Fruit fly (Drosophila melanogaster) whole organism, embryonic: Measurements from ENCODE around the gene Gk2.

Experiments
- Antp ChIP-seq: fragments of 200-800 bp; sonication (Bioruptor generic); optimal IDR thresholded peaks from 3 replicates; lab custom pipeline; 2016; ENCODE audit warnings: missing biosample characterization, missing genetic modification characterization
- Atf-2 ChIP-seq: fragments of 200-800 bp; sonication (Bioruptor generic); optimal IDR thresholded peaks from 2 replicates; lab custom pipeline; 2016; ENCODE audit warnings: missing biosample characterization, missing genetic modification characterization
- CG11247 ChIP-seq: fragments of 200-800 bp; sonication (Bioruptor generic); IDR thresholded peaks from 2 replicates; pipeline ENCODE4 v1.3.6; 2022; ENCODE audit warnings: missing biosample characterization, missing genetic modification characterization
- CG11723 ChIP-seq: fragments of 200-800 bp; sonication (Bioruptor generic); optimal IDR thresholded peaks from 2 replicates; lab custom pipeline; 2017; ENCODE audit warnings: missing biosample characterization, mild to moderate bottlenecking, missing genetic modification characterization
- CG12104 ChIP-seq: fragments of 200-800 bp; sonication (Bioruptor generic); optimal IDR thresholded peaks from 3 replicates; lab custom pipeline; 2016; ENCODE audit warnings: missing biosample characterization, missing genetic modification characterization
- CG13123 ChIP-seq: fragments of 200-800 bp; sonication (Bioruptor generic); optimal IDR thresholded peaks from 2 replicates; lab custom pipeline; 2016; ENCODE audit warnings: missing biosample characterization, missing genetic modification characterization
- CG14050 ChIP-seq: fragments of 200-800 bp; sonication (Bioruptor generic); IDR thresholded peaks from 3 replicates; pipeline ENCODE4 v1.3.6; 2022; ENCODE audit warnings: missing biosample characterization, missing genetic modification characterization
- CG1602 ChIP-seq: fragments of 200-800 bp; sonication (Bioruptor generic); optimal IDR thresholded peaks from 3 replicates; lab custom pipeline; 2016; ENCODE audit warnings: missing biosample characterization, missing genetic modification characterization
- CG16779 ChIP-seq: fragments of 200-800 bp; sonication (Bioruptor generic); IDR thresholded peaks from 2 replicates; pipeline ENCODE4 v1.3.6; 2022; ENCODE audit warnings: missing biosample characterization, missing genetic modification characterization
- CG17612 ChIP-seq: fragments of 200-800 bp; sonication (Bioruptor generic); IDR thresholded peaks from 2 replicates; pipeline ENCODE4 v1.3.6; 2022; ENCODE audit warnings: missing biosample characterization, missing genetic modification characterization
- CG2116 ChIP-seq: fragments of 200-800 bp; sonication (Bioruptor generic); optimal IDR thresholded peaks from 3 replicates; lab custom pipeline; 2018; ENCODE audit warnings: missing biosample characterization, mild to moderate bottlenecking, missing genetic modification characterization
- CG2678 ChIP-seq: fragments of 200-800 bp; sonication (Bioruptor generic); optimal IDR thresholded peaks from 3 replicates; lab custom pipeline; 2019; ENCODE audit warnings: missing biosample characterization, mild to moderate bottlenecking, missing genetic modification characterization, moderate library complexity
- CG34376 ChIP-seq: fragments of 200-800 bp; sonication (Bioruptor generic); optimal IDR thresholded peaks from 2 replicates; lab custom pipeline; 2018; ENCODE audit warnings: missing biosample characterization, mild to moderate bottlenecking, missing genetic modification characterization
- CG6272 ChIP-seq: fragments of 200-800 bp; sonication (Bioruptor generic); IDR thresholded peaks from 2 replicates; pipeline ENCODE4 v1.3.6; 2022; ENCODE audit warnings: missing biosample characterization, missing genetic modification characterization
- CG6654 ChIP-seq: fragments of 200-800 bp; sonication (Bioruptor generic); optimal IDR thresholded peaks from 2 replicates; lab custom pipeline; 2017; ENCODE audit warnings: missing biosample characterization, mild to moderate bottlenecking, missing genetic modification characterization
- CG8478 ChIP-seq: fragments of >200 bp; optimal IDR thresholded peaks from 2 replicates; lab custom pipeline; 2018
- D19B ChIP-seq: fragments of 200-800 bp; sonication (Bioruptor generic); optimal IDR thresholded peaks from 2 replicates; lab custom pipeline; 2017; ENCODE audit warnings: missing biosample characterization, mild to moderate bottlenecking, missing genetic modification characterization
- Ets97D ChIP-seq: fragments of 200-800 bp; sonication (Bioruptor generic); optimal IDR thresholded peaks from 3 replicates; lab custom pipeline; 2016; ENCODE audit warnings: missing biosample characterization, missing genetic modification characterization
- GATAe ChIP-seq: fragments of 200-800 bp; sonication (Bioruptor generic); conservative IDR thresholded peaks from 2 replicates; pipeline ENCODE4 v1.3.6; 2022; ENCODE audit warnings: missing biosample characterization, missing genetic modification characterization
- HLH54F ChIP-seq: fragments of 200-800 bp; sonication (Bioruptor generic); optimal IDR thresholded peaks from 3 replicates; lab custom pipeline; 2016; ENCODE audit warnings: missing biosample characterization, missing genetic modification characterization
- Hey ChIP-seq: fragments of 200-800 bp; sonication (Bioruptor generic); optimal IDR thresholded peaks from 3 replicates; lab custom pipeline; 2018; ENCODE audit warnings: missing biosample characterization, mild to moderate bottlenecking, missing genetic modification characterization
- HmgD ChIP-seq: fragments of 200-800 bp; sonication (Bioruptor generic); optimal IDR thresholded peaks from 3 replicates; lab custom pipeline; 2016; ENCODE audit warnings: missing biosample characterization, missing genetic modification characterization
- MESR4 ChIP-seq: fragments of 200-800 bp; sonication (Bioruptor generic); optimal IDR thresholded peaks from 2 replicates; lab custom pipeline; 2018; ENCODE audit warnings: missing biosample characterization, mild to moderate bottlenecking, missing genetic modification characterization, moderate library complexity
- NC2β ChIP-seq: fragments of 200-800 bp; sonication (Bioruptor generic); optimal IDR thresholded peaks from 2 replicates; lab custom pipeline; 2016; ENCODE audit warnings: missing biosample characterization, missing genetic modification characterization
- NFAT ChIP-seq: fragments of 200-800 bp; sonication (Bioruptor generic); IDR thresholded peaks from 2 replicates; pipeline ENCODE4 v1.3.6; 2022; ENCODE audit warnings: missing biosample characterization, missing genetic modification characterization
- NK7.1 ChIP-seq: fragments of 200-800 bp; sonication (Bioruptor generic); optimal IDR thresholded peaks from 3 replicates; lab custom pipeline; 2016; ENCODE audit warnings: missing biosample characterization, missing genetic modification characterization
- Nf-YA ChIP-seq: fragments of 200-800 bp; sonication (Bioruptor generic); IDR thresholded peaks from 2 replicates; pipeline ENCODE4 v1.3.6; 2022; ENCODE audit warnings: missing biosample characterization, missing genetic modification characterization
- Oli ChIP-seq: fragments of 200-800 bp; sonication (Bioruptor generic); optimal IDR thresholded peaks from 2 replicates; lab custom pipeline; 2018; ENCODE audit warnings: missing biosample characterization, mild to moderate bottlenecking, missing genetic modification characterization, moderate library complexity
- Opbp ChIP-seq: fragments of 200-800 bp; sonication (Bioruptor generic); IDR thresholded peaks from 3 replicates; pipeline ENCODE4 v1.3.6; 2022; ENCODE audit warnings: missing biosample characterization, missing genetic modification characterization; ENCODE audit not compliant: partially characterized antibody
- Optix ChIP-seq: fragments of 200-800 bp; sonication (Bioruptor generic); IDR thresholded peaks from 3 replicates; pipeline ENCODE4 v1.3.6; 2022; ENCODE audit warnings: missing biosample characterization, missing genetic modification characterization
- ab ChIP-seq: fragments of 200-800 bp; sonication (Bioruptor generic); optimal IDR thresholded peaks from 2 replicates; lab custom pipeline; 2016; ENCODE audit warnings: missing biosample characterization, missing genetic modification characterization
- bigmax ChIP-seq: fragments of 200-800 bp; sonication (Bioruptor generic); optimal IDR thresholded peaks from 2 replicates; lab custom pipeline; 2018; ENCODE audit warnings: missing biosample characterization, mild to moderate bottlenecking, missing genetic modification characterization
- chm ChIP-seq: fragments of 200-800 bp; sonication (Bioruptor generic); IDR thresholded peaks from 2 replicates; pipeline ENCODE4 v1.3.6; 2022; ENCODE audit warnings: missing biosample characterization, missing genetic modification characterization
- emc ChIP-seq: fragments of 200-800 bp; sonication (Bioruptor generic); optimal IDR thresholded peaks from 2 replicates; lab custom pipeline; 2016; ENCODE audit warnings: missing biosample characterization, missing genetic modification characterization
- gro ChIP-seq: fragments of 200-800 bp; sonication (Bioruptor generic); optimal IDR thresholded peaks from 2 replicates; lab custom pipeline; 2016; ENCODE audit warnings: missing biosample characterization, missing genetic modification characterization
- hb ChIP-seq: fragments of 200-800 bp; sonication (Bioruptor generic); IDR thresholded peaks from 3 replicates; pipeline ENCODE4 v1.3.6; 2022; ENCODE audit warnings: missing biosample characterization, missing genetic modification characterization; ENCODE audit not compliant: partially characterized antibody
- ind ChIP-seq: fragments of 200-800 bp; sonication (Bioruptor generic); optimal IDR thresholded peaks from 3 replicates; lab custom pipeline; 2016; ENCODE audit warnings: missing biosample characterization, missing genetic modification characterization
- kay ChIP-seq: fragments of 200-800 bp; sonication (Bioruptor generic); optimal IDR thresholded peaks from 2 replicates; lab custom pipeline; 2016; ENCODE audit warnings: missing biosample characterization, missing genetic modification characterization
- klu ChIP-seq: fragments of 200-800 bp; sonication (Bioruptor generic); IDR thresholded peaks from 2 replicates; pipeline ENCODE4 v1.3.6; 2022; ENCODE audit warnings: missing biosample characterization, missing genetic modification characterization
- mam ChIP-seq: fragments of 200-800 bp; sonication (Bioruptor generic); optimal IDR thresholded peaks from 3 replicates; lab custom pipeline; 2016; ENCODE audit warnings: missing biosample characterization, missing genetic modification characterization
- onecut ChIP-seq: fragments of 200-800 bp; sonication (Bioruptor generic); IDR thresholded peaks from 2 replicates; pipeline ENCODE4 v1.3.6; 2022; ENCODE audit warnings: missing biosample characterization, missing genetic modification characterization
- org-1 ChIP-seq: fragments of 200-800 bp; sonication (Bioruptor generic); optimal IDR thresholded peaks from 2 replicates; lab custom pipeline; 2017; ENCODE audit warnings: missing biosample characterization, missing genetic modification characterization
- otp ChIP-seq: fragments of 200-800 bp; sonication (Bioruptor generic); IDR thresholded peaks from 3 replicates; pipeline ENCODE4, ENCODE4 v1.3.6; 2022; ENCODE audit warnings: missing biosample characterization, missing genetic modification characterization
- rib ChIP-seq: fragments of 200-800 bp; sonication (Bioruptor generic); IDR thresholded peaks from 2 replicates; pipeline ENCODE4 v1.3.6; 2022; ENCODE audit warnings: missing biosample characterization, missing genetic modification characterization
- schlank ChIP-seq: fragments of 200-800 bp; sonication (Bioruptor generic); optimal IDR thresholded peaks from 2 replicates; lab custom pipeline; 2018; ENCODE audit warnings: missing biosample characterization, mild to moderate bottlenecking, missing genetic modification characterization
- stc ChIP-seq: fragments of 200-800 bp; sonication (Bioruptor generic); IDR thresholded peaks from 2 replicates; pipeline ENCODE4 v1.3.6; 2022; ENCODE audit warnings: missing biosample characterization, missing genetic modification characterization
- tna ChIP-seq: fragments of 200-800 bp; sonication (Bioruptor generic); IDR thresholded peaks from 2 replicates; pipeline ENCODE4 v1.3.6; 2022; ENCODE audit warnings: missing biosample characterization, missing genetic modification characterization; ENCODE audit not compliant: partially characterized antibody
- trem ChIP-seq: fragments of 200-800 bp; optimal IDR thresholded peaks from 3 replicates; lab custom pipeline; 2019; ENCODE audit warnings: missing biosample characterization, mild to moderate bottlenecking, missing genetic modification characterization, moderate library complexity
- ttk ChIP-seq: fragments of 200-800 bp; sonication (Bioruptor generic); IDR thresholded peaks from 2 replicates; pipeline ENCODE4 v2.1.2; 2022; ENCODE audit warnings: missing biosample characterization, missing genetic modification characterization
- wek ChIP-seq: fragments of 200-800 bp; sonication (Bioruptor generic); optimal IDR thresholded peaks from 3 replicates; lab custom pipeline; 2018; ENCODE audit warnings: missing biosample characterization, mild to moderate bottlenecking, missing genetic modification characterization, moderate library complexity
- yki ChIP-seq: fragments of >200 bp; optimal IDR thresholded peaks from 3 replicates; lab custom pipeline; 2018
- zen ChIP-seq: fragments of 200-800 bp; sonication (Bioruptor generic); optimal IDR thresholded peaks from 3 replicates; lab custom pipeline; 2018; ENCODE audit warnings: missing biosample characterization, mild to moderate bottlenecking, missing genetic modification characterization, moderate library complexity

The Gk2 gene

DNA sequence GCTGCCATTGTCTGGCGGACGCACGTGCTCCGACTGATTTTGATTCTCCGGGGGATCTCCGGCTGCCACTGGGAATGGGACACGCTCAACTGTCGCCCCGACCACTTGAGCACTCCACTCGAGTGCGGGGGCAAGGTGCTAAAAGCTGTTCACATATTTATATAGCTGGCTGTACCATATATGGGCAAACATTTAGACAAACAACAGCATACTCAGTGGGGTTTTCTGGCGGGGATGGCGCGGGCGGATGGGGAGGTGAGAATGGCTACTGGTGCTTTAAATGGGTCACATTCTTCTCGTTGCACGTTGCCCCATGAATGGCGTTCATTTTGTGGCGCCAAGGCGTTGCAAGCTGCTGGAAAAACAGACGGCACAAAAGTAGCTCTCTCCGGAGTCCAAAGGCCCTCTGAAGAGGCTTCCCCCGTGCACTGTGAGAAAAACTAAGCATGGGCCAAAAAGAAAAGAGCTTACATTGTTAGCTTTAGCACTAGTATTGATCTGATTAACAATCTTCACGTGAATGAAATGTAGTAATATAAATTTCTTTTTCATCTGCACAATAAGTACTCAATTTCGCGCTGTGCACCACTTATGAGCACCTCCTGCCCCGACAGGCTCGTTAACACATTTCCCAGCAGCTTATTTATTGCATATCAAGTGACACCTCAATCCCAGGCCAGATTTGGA, 47.3 kb upstream of the Gk2 start (continued):
- TF ChIP-seq HmgD (GFP tag; lab: Kevin White, UChicago) (no peak), zen (tag; lab: Kevin White, UChicago) (peak; percentile 17), schlank (no peak), CG8478 (lab: Kevin White, UChicago) (no peak), CG1602 (GFP tag; lab: Kevin White, UChicago) (no peak), D19B (GFP tag; lab: Kevin White, UChicago) (no peak), CG16779 (GFP tag; lab: Robert Waterston, UW) (no peak), Antp (GFP tag; lab: Kevin White, UChicago) (peak; percentile 40), ttk (GFP tag; lab: Robert Waterston, UW) (peak; percentile 56; the same call in 1 of the 2 replicates), CG17612 (GFP tag; lab: Robert Waterston, UW) (peak; percentile 15; the same call in 1 of the 2 replicates), CG13123 (GFP tag; lab: Kevin White, UChicago) (no peak), Atf-2 (no peak), hb (GFP tag; lab: Robert Waterston, UW) (no peak), CG12104 (no peak), wek (GFP tag; lab: Kevin White, UChicago) (peak; percentile 71), kay (GFP tag; lab: Kevin White, UChicago) (peak; percentile 9), rib (GFP tag; lab: Robert Waterston, UW) (no peak), Oli (tag; lab: Kevin White, UChicago) (peak; percentile 8), tna (GFP tag; lab: Robert Waterston, UW) (no peak), org-1 (GFP tag; lab: Kevin White, UChicago) (peak; percentile 28), NFAT (GFP tag; lab: Robert Waterston, UW) (no peak), stc (GFP tag; lab: Robert Waterston, UW) (no peak), CG11723 (peak; percentile 8), Nf-YA (GFP tag; lab: Robert Waterston, UW) (no peak), onecut (GFP tag; lab: Robert Waterston, UW) (peak; percentile 37; the same call in 1 of the 2 replicates), otp (GFP tag; lab: Robert Waterston, UW) (peak; percentile 69; the same call in 2 of the 3 replicates), Optix (GFP tag; lab: Robert Waterston, UW) (no peak), Opbp (GFP tag; lab: Robert Waterston, UW) (no peak), emc (GFP tag; lab: Kevin White, UChicago) (no peak), klu (no peak), CG11247 (GFP tag; lab: Robert Waterston, UW) (no peak), MESR4 (GFP tag; lab: Kevin White, UChicago) (no peak), ab (GFP tag; lab: Kevin White, UChicago) (no peak), Ets97D (no peak), CG6654 (GFP tag; lab: Kevin White, UChicago) (peak; percentile 27), CG2116 (GFP tag; lab: Kevin White, UChicago) (no peak), HLH54F (no peak), yki (lab: Kevin White, UChicago) (no peak), CG2678 (tag; lab: Kevin White, UChicago) (peak; percentile 55), NK7.1 (GFP tag; lab: Kevin White, UChicago) (no peak), gro (GFP tag; lab: Kevin White, UChicago) (no peak), GATAe (GFP tag; lab: Robert Waterston, UW) (no peak), mam (GFP tag; lab: Kevin White, UChicago) (no peak), CG34376 (GFP tag; lab: Kevin White, UChicago) (no peak), ind (GFP tag; lab: Kevin White, UChicago) (peak; percentile 38), trem (tag; lab: Kevin White, UChicago) (no peak), chm (peak; percentile 10; the same call in 1 of the 2 replicates), CG6272 (GFP tag; lab: Robert Waterston, UW) (no peak), Hey (tag; lab: Kevin White, UChicago) (no peak), CG14050 (GFP tag; lab: Robert Waterston, UW) (no peak), bigmax (no peak), NC2β (GFP tag; lab: Kevin White, UChicago) (no peak)
